Fruit fly (Drosophila melanogaster) ovary, adult (tissue): Measurements from ENCODE around the gene meigo.

ENCODE experiments used
- CG17801 ChIP-seq: fragments of 200-800 bp; optimal IDR thresholded peaks from 2 replicates; lab custom pipeline; 2019; ENCODE audit warnings: missing biosample characterization, mild to moderate bottlenecking, missing genetic modification characterization, moderate library complexity; ENCODE audit not compliant: partially characterized antibody

meigo gene

dm6 chr3R:21138220-21138754 lies at the start of gene meigo:
meigo (plus strand) TSS chr3R:21138270.
- peak; percentile 70 for TF ChIP-seq CG17801 (GFP tag; lab: Kevin White, UChicago)

dm6 chr3R:21089416-21089815 lies 48.7 kb upstream of the meigo start:
- no peak for TF ChIP-seq CG17801 (GFP tag; lab: Kevin White, UChicago)

DNA sequence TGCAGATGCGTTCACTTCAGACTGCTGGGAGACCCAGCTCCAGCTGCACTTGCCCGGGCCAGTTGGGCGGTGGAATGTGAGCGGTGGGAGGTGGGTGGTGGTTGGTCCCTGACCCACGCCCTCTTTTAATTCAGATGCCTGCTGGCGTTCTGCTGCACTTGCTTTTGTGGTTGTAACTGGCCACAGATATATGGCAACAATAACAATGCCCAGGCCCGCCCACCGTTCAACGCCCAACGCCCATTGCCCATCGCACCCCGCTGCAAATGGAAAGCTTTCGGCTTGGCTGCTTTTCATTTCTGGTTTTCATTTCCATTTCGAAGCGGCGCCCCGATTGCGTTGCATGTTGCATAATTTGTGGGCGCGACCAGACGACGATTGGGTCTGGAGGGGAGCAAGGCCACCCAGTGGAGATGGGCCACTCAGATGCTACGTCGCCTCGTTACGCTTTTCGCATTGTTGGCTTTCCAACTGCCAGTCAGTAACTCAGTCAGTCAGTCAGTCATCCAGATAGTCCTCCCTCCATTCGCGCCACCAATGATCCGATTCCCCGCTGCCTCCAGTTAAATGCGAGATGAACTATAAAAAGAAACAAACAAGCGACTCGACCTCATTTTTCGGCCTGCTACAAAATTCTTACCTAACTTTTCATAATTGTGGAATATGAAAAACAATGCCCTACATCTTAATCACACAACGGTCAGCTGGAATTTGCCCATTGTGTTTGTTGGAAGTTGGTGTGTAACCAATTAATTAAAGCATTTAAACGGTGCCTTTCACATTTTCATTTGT lies 47.6 kb upstream of the meigo start:
- TF ChIP-seq CG17801 (GFP tag; lab: Kevin White, UChicago), result no peak

- no peak for TF ChIP-seq CG17801 (GFP tag; lab: Kevin White, UChicago)
Measured at dm6 chr3R:21091500-21091899, 46.6 kb upstream of the meigo start.

dm6 chr3R:21092036-21092435 lies 46.0 kb upstream of the meigo start:
- TF ChIP-seq CG17801 (GFP tag; lab: Kevin White, UChicago), result no peak

- TF ChIP-seq CG17801 (GFP tag; lab: Kevin White, UChicago), result no peak
Measured at dm6 chr3R:21092829-21093228, 45.2 kb upstream of the meigo start.

DNA sequence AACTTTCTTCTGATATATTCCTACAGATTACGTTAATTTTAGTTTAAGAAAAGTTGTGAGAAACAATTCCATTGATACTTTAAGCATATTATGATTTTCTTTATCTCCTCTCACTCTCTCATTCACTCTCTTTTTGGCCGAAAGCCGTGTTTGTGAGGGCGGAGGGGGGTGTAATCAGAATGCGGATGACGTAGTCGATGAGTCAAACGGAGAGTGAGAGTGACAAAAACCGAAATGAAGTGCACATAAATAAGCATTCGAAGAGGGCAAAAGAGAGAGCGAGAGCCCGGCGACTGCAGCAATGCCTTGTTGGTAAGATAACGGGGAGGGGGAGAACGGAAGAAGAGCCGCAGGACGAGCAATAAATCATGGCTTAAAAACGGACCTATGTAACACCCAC lies 43.8 kb upstream of the meigo start:
- TF ChIP-seq CG17801 (GFP tag; lab: Kevin White, UChicago), result no peak

DNA sequence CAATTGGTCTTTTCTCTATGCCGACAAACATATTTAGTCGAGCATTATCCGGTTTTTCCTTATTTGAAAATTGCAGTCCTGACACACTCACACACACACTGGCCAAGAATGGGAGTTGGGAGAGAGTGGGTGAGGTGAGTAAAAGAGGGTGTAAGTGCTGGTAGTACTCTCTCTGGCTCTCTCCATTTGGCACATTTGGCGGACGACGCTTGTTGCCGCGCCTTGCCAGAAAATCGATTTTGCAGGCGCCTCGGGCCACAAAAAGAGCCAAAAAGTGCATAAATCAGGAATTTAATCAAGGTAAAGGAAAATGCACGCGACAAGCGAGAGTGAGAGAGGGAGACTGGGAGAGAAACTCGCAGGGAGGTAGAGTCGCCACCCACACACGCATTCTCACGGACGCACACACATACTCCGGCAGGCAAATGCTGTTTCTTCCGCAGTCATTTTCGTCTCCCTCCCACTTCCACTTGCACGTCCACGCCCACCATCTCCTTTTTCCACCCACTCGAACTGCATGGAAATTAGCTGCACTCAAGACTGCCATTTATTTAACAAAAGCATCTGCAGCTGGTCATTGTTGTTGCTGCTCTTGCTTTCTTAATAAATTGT lies 41.4 kb upstream of the meigo start:
- TF ChIP-seq CG17801 (GFP tag; lab: Kevin White, UChicago), result no peak

DNA sequence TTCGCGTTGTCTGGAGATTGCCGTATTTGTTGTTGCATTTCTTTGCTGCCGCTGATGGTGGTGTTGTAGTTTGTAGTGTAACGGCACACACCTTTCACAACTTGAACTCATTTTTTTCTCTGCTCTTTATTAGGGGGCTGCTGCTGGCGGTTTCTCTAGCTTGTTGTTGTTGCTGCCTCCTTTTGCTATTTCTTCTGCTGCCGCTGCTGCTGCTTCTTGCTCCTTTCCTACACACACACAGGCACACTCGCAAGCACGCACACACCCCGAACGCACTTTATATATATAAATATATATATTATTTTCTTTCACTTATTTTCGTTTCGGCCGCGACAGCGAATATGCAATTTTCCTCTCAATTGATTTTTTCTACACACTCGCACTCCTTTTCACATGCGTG lies 40.9 kb upstream of the meigo start:
- no peak for TF ChIP-seq CG17801 (GFP tag; lab: Kevin White, UChicago)

DNA sequence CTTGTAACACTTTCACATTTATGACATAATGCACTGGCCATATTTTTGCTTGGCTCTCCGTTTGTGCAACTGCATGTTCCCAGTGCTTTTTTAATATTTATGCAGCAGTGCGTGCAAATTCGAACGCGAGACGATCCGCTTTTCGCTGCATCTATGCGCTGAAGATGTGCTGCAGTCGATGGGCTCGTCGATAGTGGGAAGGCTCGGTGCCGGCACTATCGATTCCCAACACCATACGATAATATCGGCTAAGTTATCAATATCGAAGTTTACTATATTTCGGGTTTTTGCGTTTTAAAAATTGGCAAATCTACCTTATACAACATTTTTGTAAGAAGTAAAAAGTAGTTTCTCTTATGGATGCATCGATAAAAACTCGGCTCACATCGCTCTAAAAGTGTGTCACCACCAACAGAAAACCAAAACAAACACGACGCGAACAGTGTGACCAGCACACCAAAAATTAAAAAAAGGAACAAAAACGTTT lies 40.4 kb upstream of the meigo start, which contains the start of gene RhoGAP93B:
Gene RhoGAP93B (minus strand): TSS at position 197 of the 487 bp plus-strand sequence.
- peak; percentile 95 for TF ChIP-seq CG17801 (GFP tag; lab: Kevin White, UChicago)

dm6 chr3R:21101453-21102214 lies 36.4 kb upstream of the meigo start, which contains the start of the genes CG7044 and Tbc1d22:
CG7044 (minus strand) TSS chr3R:21101718.
Tbc1d22 (plus strand) TSS chr3R:21102199.
- peak; percentile 15 for TF ChIP-seq CG17801 (GFP tag; lab: Kevin White, UChicago)

dm6 chr3R:21102477-21102876 lies 35.6 kb upstream of the meigo start:
- TF ChIP-seq CG17801 (GFP tag; lab: Kevin White, UChicago), result no peak

DNA sequence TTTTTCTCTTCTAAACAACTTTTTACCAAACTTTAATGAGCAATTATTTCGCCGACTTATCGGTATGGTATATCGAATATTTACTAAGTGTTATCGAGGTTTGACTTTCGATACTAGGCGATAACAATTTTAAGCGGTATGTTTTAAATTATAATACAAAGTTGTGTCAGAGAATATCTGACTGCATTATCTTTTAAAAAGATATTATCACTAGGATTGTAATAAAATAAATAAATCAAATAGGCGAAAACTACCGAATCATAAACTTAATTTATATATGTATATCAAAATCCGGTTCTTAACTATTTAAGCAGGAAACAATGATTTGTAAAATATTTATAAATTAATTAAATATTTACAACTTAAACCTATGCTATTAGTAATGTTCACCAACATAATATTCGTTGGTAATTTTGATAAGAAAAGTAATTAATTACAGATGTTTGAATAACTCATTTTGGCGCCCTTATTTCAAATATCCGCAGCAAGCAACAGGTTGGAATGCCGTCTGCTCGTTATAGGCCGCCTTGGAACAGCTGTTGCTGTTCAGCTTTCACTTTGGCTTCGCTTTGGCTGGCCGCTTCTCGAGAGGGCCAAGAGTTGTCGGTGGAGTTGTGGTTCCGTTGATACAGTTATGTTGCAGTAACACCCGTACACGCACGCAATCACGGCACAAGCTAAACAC lies 30.0 kb upstream of the meigo start, which contains the start of the genes Sec15 and rtet:
Gene Sec15 (minus strand): TSS at position 66 of the 685 bp plus-strand sequence.
Gene rtet (plus strand): TSS at position 540 of the 685 bp plus-strand sequence.
- TF ChIP-seq CG17801 (GFP tag; lab: Kevin White, UChicago), result peak; percentile 73

DNA sequence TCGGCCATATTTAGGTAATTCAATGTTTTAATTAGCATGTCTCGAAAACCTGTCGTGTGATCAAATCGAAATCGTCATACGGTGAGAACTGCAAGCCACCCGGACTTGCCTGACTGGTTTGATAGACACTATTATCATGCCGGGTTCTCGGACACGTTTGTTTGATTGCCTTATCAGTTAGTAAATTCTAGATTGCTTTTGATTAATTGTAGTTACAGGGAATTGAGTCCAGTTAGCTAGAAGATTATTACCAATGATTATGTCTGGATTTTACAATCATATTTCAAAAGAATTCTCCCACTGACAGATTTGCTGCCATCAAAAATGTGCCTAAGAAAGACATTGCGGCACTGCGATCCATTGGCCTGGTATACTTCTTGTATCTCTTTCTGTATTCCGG lies 28.4 kb upstream of the meigo start:
- no peak for TF ChIP-seq CG17801 (GFP tag; lab: Kevin White, UChicago)
